Worm (Caenorhabditis elegans) whole organism, L4/young adult: ENCODE results near the gene parp-2.

Source experiments
- W03F9.2 ChIP-seq: fragments of 150-350 bp; optimal IDR thresholded peaks from 2 replicates; lab custom pipeline; 2014; ENCODE audit warnings: missing biosample characterization, missing genetic modification characterization
- dao-5 ChIP-seq: sonication (generic microtip); optimal IDR thresholded peaks from 2 replicates; lab custom pipeline; 2016; ENCODE audit warnings: missing genotype, missing genetic modification characterization, moderate library complexity, missing compliant biosample characterization
- him-1 ChIP-seq: sonication (generic microtip); optimal IDR thresholded peaks from 2 replicates; lab custom pipeline; 2016; ENCODE audit warnings: missing genotype, missing genetic modification reagents, missing genetic modification characterization, missing compliant biosample characterization

ce11 chrII:9636300-9636699, 43.5 kb downstream of the parp-2 start, which contains the start of gene ZK1307.7:
- no peak for TF ChIP-seq dao-5 (tag; lab: Kevin White, UChicago)
- TF ChIP-seq him-1 (tag; lab: Kevin White, UChicago): no peak
- no peak for TF ChIP-seq W03F9.2 (tag; lab: Kevin White, UChicago)
